Worm (Caenorhabditis elegans): Measurements from ENCODE around the gene T19D2.13.

Gene T19D2.13

ce11 chrX:3925776-3926175 lies 16.4 kb downstream of the T19D2.13 start, which contains the start of gene T22B2.1:
T22B2.1 (plus strand) TSS chrX:3926076.
- no peak for TF ChIP-seq chd-7 (tag; optimal IDR thresholded peaks at IDR 0.05)
- no peak for TF ChIP-seq ztf-6 (GFP tag; IDR thresholded peaks at IDR 0.05)
- TF ChIP-seq ZK185.1 (tag; optimal IDR thresholded peaks at IDR 0.05; ENCODE audit: poor library complexity, severe bottlenecking): no peak
- no peak for TF ChIP-seq F49E8.2 (tag; optimal IDR thresholded peaks at IDR 0.05; ENCODE audit: insufficient read depth)
- no peak for TF ChIP-seq aptf-3 (GFP tag; IDR thresholded peaks at IDR 0.05)
- no peak for TF ChIP-seq F33H1.4 (GFP tag; IDR thresholded peaks at IDR 0.05)
- no peak for TF ChIP-seq nhr-90 (tag; optimal IDR thresholded peaks at IDR 0.05)
- TF ChIP-seq ceh-100 (GFP tag; IDR thresholded peaks at IDR 0.05): no peak
- TF ChIP-seq cebp-1 (GFP tag; IDR thresholded peaks at IDR 0.05): no peak
- no peak for TF ChIP-seq cebp-1 (tag; optimal IDR thresholded peaks at IDR 0.05)
- TF ChIP-seq ccch-3 (GFP tag; optimal IDR thresholded peaks at IDR 0.05): no peak
- TF ChIP-seq dox-1 (GFP tag; IDR thresholded peaks at IDR 0.05): no peak
- TF ChIP-seq attf-3 (GFP tag; conservative IDR thresholded peaks at IDR 0.05): no peak
- TF ChIP-seq dpff-1 (tag; optimal IDR thresholded peaks at IDR 0.05): no peak
- TF ChIP-seq hmg-1.2 (GFP tag; IDR thresholded peaks at IDR 0.05): no peak
- TF ChIP-seq hlh-12 (tag; optimal IDR thresholded peaks at IDR 0.05): no peak
- TF ChIP-seq nfya-1 (tag; optimal IDR thresholded peaks at IDR 0.05; ENCODE audit: borderline replicate concordance, insufficient read depth): no peak
- TF ChIP-seq B0035.1 (tag; optimal IDR thresholded peaks at IDR 0.05): no peak

- TF ChIP-seq F57A8.1 (GFP tag; optimal IDR thresholded peaks at IDR 0.05) (no peak), dpl-1 (GFP tag; optimal IDR thresholded peaks at IDR 0.05) (no peak), zfh-2 (GFP tag; conservative IDR thresholded peaks at IDR 0.05) (no peak), akir-1 (GFP tag; optimal IDR thresholded peaks at IDR 0.05) (no peak)
Measured at ce11 chrX:3920747-3921146, 21.4 kb downstream of the T19D2.13 start.

- TF ChIP-seq C17E4.6 (GFP tag; IDR thresholded peaks at IDR 0.05) (no peak), sea-2 (GFP tag; IDR thresholded peaks at IDR 0.05) (no peak), madf-6 (GFP tag; IDR thresholded peaks at IDR 0.05) (no peak), Y56A3A.18 (GFP tag; IDR thresholded peaks at IDR 0.05) (no peak), hlh-12 (tag; optimal IDR thresholded peaks at IDR 0.05) (no peak), madf-10 (tag; optimal IDR thresholded peaks at IDR 0.05) (no peak), lsy-27 (tag; optimal IDR thresholded peaks at IDR 0.05; ENCODE audit: borderline replicate concordance, insufficient read depth) (no peak), atf-7 (tag; optimal IDR thresholded peaks at IDR 0.05) (no peak), lag-1 (GFP tag; IDR thresholded peaks at IDR 0.05) (no peak), Y95B8A.8 (GFP tag; IDR thresholded peaks at IDR 0.05) (no peak), ceh-79 (tag; optimal IDR thresholded peaks at IDR 0.05) (no peak), tlf-1 (GFP tag; optimal IDR thresholded peaks at IDR 0.05) (no peak)
Measured at ce11 chrX:3920101-3920500, 22.1 kb downstream of the T19D2.13 start, which contains the start of gene T22B2.2. T22B2.2 (plus strand) TSS chrX:3920401.

ce11 chrX:3919689-3920088 lies 22.5 kb downstream of the T19D2.13 start:
- TF ChIP-seq zfh-2 (GFP tag; conservative IDR thresholded peaks at IDR 0.05) (no peak), B0019.2 (GFP tag; conservative IDR thresholded peaks at IDR 0.05) (no peak), ama-1 (optimal IDR thresholded peaks at IDR 0.05) (no peak), ama-1 (GFP tag; optimal IDR thresholded peaks at IDR 0.05) (no peak), tlf-1 (GFP tag; optimal IDR thresholded peaks at IDR 0.05) (no peak), C06A6.2 (GFP tag; conservative IDR thresholded peaks at IDR 0.05) (no peak), ceh-79 (tag; optimal IDR thresholded peaks at IDR 0.05) (no peak), Y67H2A.10 (GFP tag; conservative IDR thresholded peaks at IDR 0.05) (no peak), lin-26 (GFP tag; IDR thresholded peaks at IDR 0.05) (no peak), Y56A3A.18 (GFP tag; IDR thresholded peaks at IDR 0.05) (no peak), let-607 (tag; optimal IDR thresholded peaks at IDR 0.05) (no peak)

Data from whole organism, young adult.